Worm (Caenorhabditis elegans): ENCODE results near the gene W06F12.2.

DNA sequence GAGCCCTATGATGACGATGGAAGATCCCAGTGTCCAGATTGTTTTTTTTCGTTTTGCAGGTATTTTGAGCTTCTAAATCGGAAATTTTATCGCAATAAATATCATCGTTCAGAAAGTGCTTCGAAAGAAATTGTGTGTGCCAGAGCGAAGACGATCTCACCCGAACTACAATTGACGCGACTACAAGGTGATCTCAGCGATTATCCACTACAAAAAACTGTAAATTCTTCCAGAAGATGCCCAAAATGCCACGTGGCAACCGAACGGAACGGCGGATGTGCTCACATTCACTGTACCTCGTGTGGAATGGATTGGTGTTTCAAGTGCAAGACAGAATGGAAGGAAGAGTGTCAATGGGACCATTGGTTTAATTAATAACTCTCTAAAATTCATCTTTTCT is 41.4 kb upstream of the W06F12.2 start, which contains the start of gene mdt-29:
- TF ChIP-seq dao-5 (tag; optimal IDR thresholded peaks at IDR 0.05) (no peak), W03F9.2 (tag; optimal IDR thresholded peaks at IDR 0.05) (no peak), him-1 (tag; optimal IDR thresholded peaks at IDR 0.05) (no peak)
